Fruit fly (Drosophila melanogaster): ENCODE data around the gene Septin2.

Gene Septin2

dm6 chr3R:20604078-20604477 lies 15.9 kb upstream of the Septin2 start:
- no peak for TF ChIP-seq CG4318 (GFP tag; optimal IDR thresholded peaks at IDR 0.05)
- TF ChIP-seq CG6808 (GFP tag; optimal IDR thresholded peaks at IDR 0.05) = no peak
- TF ChIP-seq CG15336 (GFP tag; IDR thresholded peaks at IDR 0.05) = peak; percentile 45; the same call in 1 of the 2 replicates
- no peak for TF ChIP-seq CG7368 (GFP tag; optimal IDR thresholded peaks at IDR 0.05)
- TF ChIP-seq CG32006 (GFP tag; optimal IDR thresholded peaks at IDR 0.05) = no peak
- no peak for TF ChIP-seq acj6 (GFP tag; optimal IDR thresholded peaks at IDR 0.05)
- no peak for TF ChIP-seq Smox (GFP tag; optimal IDR thresholded peaks at IDR 0.05)
- TF ChIP-seq CG8632 (GFP tag; optimal IDR thresholded peaks at IDR 0.05) = no peak
- no peak for TF ChIP-seq esn (GFP tag; optimal IDR thresholded peaks at IDR 0.05)
- TF ChIP-seq CG6276 (GFP tag; optimal IDR thresholded peaks at IDR 0.05) = peak; percentile 20
- TF ChIP-seq net (GFP tag; optimal IDR thresholded peaks at IDR 0.05) = no peak
- TF ChIP-seq CG9139 (GFP tag; optimal IDR thresholded peaks at IDR 0.05) = peak; percentile 6
- no peak for TF ChIP-seq Sox15 (GFP tag; optimal IDR thresholded peaks at IDR 0.05)
- no peak for TF ChIP-seq cyc (GFP tag; optimal IDR thresholded peaks at IDR 0.05)
- TF ChIP-seq fd85E (GFP tag; optimal IDR thresholded peaks at IDR 0.05) = no peak
- TF ChIP-seq CG8119 (GFP tag; IDR thresholded peaks at IDR 0.05) = peak; percentile 23; the same call in 1 of the 3 replicates
- TF ChIP-seq Blimp-1 (GFP tag; optimal IDR thresholded peaks at IDR 0.05) = no peak
- peak; percentile 6 for TF ChIP-seq Eip75B (GFP tag; optimal IDR thresholded peaks at IDR 0.05)
- TF ChIP-seq achi (GFP tag; optimal IDR thresholded peaks at IDR 0.05) = no peak
- peak; percentile 1 to 51 for TF ChIP-seq ss (GFP tag; optimal IDR thresholded peaks at IDR 0.05)
- peak; percentile 56; the same call in 1 of the 3 replicates for TF ChIP-seq CG6163 (GFP tag; IDR thresholded peaks at IDR 0.05)
- TF ChIP-seq CG8319 (GFP tag; optimal IDR thresholded peaks at IDR 0.05) = no peak
- TF ChIP-seq CG1621 (tag; optimal IDR thresholded peaks at IDR 0.05) = peak; percentile 59
- TF ChIP-seq Lpt (GFP tag; optimal IDR thresholded peaks at IDR 0.05) = peak; percentile 62
- no peak for TF ChIP-seq Sox14 (GFP tag; optimal IDR thresholded peaks at IDR 0.05)
- no peak for TF ChIP-seq dsx (GFP tag; optimal IDR thresholded peaks at IDR 0.05; ENCODE audit: poor library complexity, severe bottlenecking)
- no peak for TF ChIP-seq pdm3 (GFP tag; optimal IDR thresholded peaks at IDR 0.05)
- peak; percentile 66 for TF ChIP-seq Eip78C (GFP tag)

DNA sequence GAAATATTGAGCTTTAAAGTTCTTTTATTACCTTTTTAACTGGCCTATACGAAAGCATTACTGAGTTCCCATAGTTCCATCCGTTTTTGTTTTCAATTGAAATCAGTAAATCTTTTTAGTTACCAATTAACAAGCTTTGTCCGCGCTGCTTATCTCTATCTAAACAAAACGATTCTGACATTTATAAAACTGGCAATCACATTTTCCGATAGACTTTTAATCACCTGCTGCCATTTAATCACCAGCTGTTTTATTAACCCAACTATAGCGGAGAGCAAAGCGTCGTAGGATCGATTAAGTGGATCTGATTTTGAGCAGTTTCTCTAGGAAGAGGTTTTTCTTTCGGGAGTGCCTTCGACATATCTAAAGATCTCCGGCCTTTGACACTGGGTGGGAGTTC lies 14.4 kb upstream of the Septin2 start:
- no peak for TF ChIP-seq CG7368 (GFP tag; optimal IDR thresholded peaks at IDR 0.05)
- no peak for TF ChIP-seq Smox (GFP tag; optimal IDR thresholded peaks at IDR 0.05)
- no peak for TF ChIP-seq acj6 (GFP tag; optimal IDR thresholded peaks at IDR 0.05)
- no peak for TF ChIP-seq esn (GFP tag; optimal IDR thresholded peaks at IDR 0.05)
- no peak for TF ChIP-seq CG32006 (GFP tag; optimal IDR thresholded peaks at IDR 0.05)
- no peak for TF ChIP-seq lz (GFP tag; optimal IDR thresholded peaks at IDR 0.05)
- TF ChIP-seq CG11294 (GFP tag; IDR thresholded peaks at IDR 0.05) = no peak
- no peak for TF ChIP-seq Sox102F (GFP tag; optimal IDR thresholded peaks at IDR 0.05)
- TF ChIP-seq CG1621 (tag; optimal IDR thresholded peaks at IDR 0.05) = no peak

- TF ChIP-seq eg (GFP tag; IDR thresholded peaks at IDR 0.05) (no peak), svp (GFP tag) (peak; percentile 72)
These were observed 12.0 kb upstream of the Septin2 start for dm6 chr3R:20600109-20600508.

- TF ChIP-seq net (GFP tag; optimal IDR thresholded peaks at IDR 0.05) (no peak), CG15336 (GFP tag; IDR thresholded peaks at IDR 0.05) (no peak), CG10669 (GFP tag; optimal IDR thresholded peaks at IDR 0.05) (no peak), fd59A (GFP tag; optimal IDR thresholded peaks at IDR 0.05) (no peak), eg (GFP tag; IDR thresholded peaks at IDR 0.05) (no peak), CG1621 (tag; optimal IDR thresholded peaks at IDR 0.05) (peak; percentile 20), Eip78C (GFP tag) (peak; percentile 28), Hr39 (GFP tag; optimal IDR thresholded peaks at IDR 0.05) (no peak), OdsH (GFP tag; optimal IDR thresholded peaks at IDR 0.05) (no peak), CG10631 (GFP tag; optimal IDR thresholded peaks at IDR 0.05) (no peak), Gug (GFP tag; IDR thresholded peaks at IDR 0.05) (no peak), Sox15 (GFP tag; optimal IDR thresholded peaks at IDR 0.05) (no peak), CG6808 (GFP tag; optimal IDR thresholded peaks at IDR 0.05) (no peak), esn (GFP tag; optimal IDR thresholded peaks at IDR 0.05) (no peak)
These were observed 9.5 kb upstream of the Septin2 start for dm6 chr3R:20597407-20598325.
